Fruit fly (Drosophila melanogaster) whole organism, embryonic: ENCODE data around the gene CG12078.

Experiments
- Adf1 ChIP-seq: fragments of 200-800 bp; sonication (Bioruptor generic); IDR thresholded peaks from 2 replicates; pipeline ENCODE4 v1.3.6; 2022; ENCODE audit warnings: missing biosample characterization, missing genetic modification characterization
- Blimp-1 ChIP-seq: fragments of 200-800 bp; sonication (Bioruptor generic); optimal IDR thresholded peaks from 3 replicates; lab custom pipeline; 2018; ENCODE audit warnings: missing biosample characterization, missing genetic modification characterization, mild to moderate bottlenecking, moderate library complexity, missing genetic modification reagents
- CG10274 ChIP-seq: fragments of 200-800 bp; sonication (Bioruptor generic); optimal IDR thresholded peaks from 3 replicates; lab custom pipeline; 2017; ENCODE audit warnings: missing biosample characterization, mild to moderate bottlenecking, missing genetic modification characterization
- CG10366 ChIP-seq: fragments of 200-800 bp; sonication (Bioruptor generic); IDR thresholded peaks from 2 replicates; pipeline ENCODE4 v1.3.6; 2022; ENCODE audit warnings: missing biosample characterization, missing genetic modification characterization
- CG11723 ChIP-seq: fragments of 200-800 bp; sonication (Bioruptor generic); optimal IDR thresholded peaks from 2 replicates; lab custom pipeline; 2017; ENCODE audit warnings: missing biosample characterization, mild to moderate bottlenecking, missing genetic modification characterization
- CG12071 ChIP-seq: fragments of 200-800 bp; sonication (Bioruptor generic); optimal IDR thresholded peaks from 3 replicates; lab custom pipeline; 2018; ENCODE audit warnings: missing biosample characterization, mild to moderate bottlenecking, missing genetic modification characterization
- CG14014 ChIP-seq: fragments of 200-800 bp; sonication (Bioruptor generic); IDR thresholded peaks from 2 replicates; pipeline ENCODE4 v1.3.6; 2022; ENCODE audit warnings: missing biosample characterization, missing genetic modification characterization
- CG14441 ChIP-seq: fragments of 200-800 bp; sonication (Bioruptor generic); IDR thresholded peaks from 2 replicates; pipeline ENCODE4 v1.3.6; 2022; ENCODE audit warnings: missing biosample characterization, missing genetic modification characterization
- CG15514 ChIP-seq: fragments of 200-800 bp; sonication (Bioruptor generic); optimal IDR thresholded peaks from 3 replicates; lab custom pipeline; 2017; ENCODE audit warnings: missing biosample characterization, missing genetic modification characterization, mild to moderate bottlenecking, moderate library complexity, missing genetic modification reagents
- CG1602 ChIP-seq: fragments of 200-800 bp; sonication (Bioruptor generic); optimal IDR thresholded peaks from 3 replicates; lab custom pipeline; 2016; ENCODE audit warnings: missing biosample characterization, missing genetic modification characterization
- CG16779 ChIP-seq: fragments of 200-800 bp; sonication (Bioruptor generic); IDR thresholded peaks from 2 replicates; pipeline ENCODE4 v1.3.6; 2022; ENCODE audit warnings: missing biosample characterization, missing genetic modification characterization
- CG3163 ChIP-seq: fragments of 200-800 bp; sonication (Bioruptor generic); optimal IDR thresholded peaks from 3 replicates; lab custom pipeline; 2016; ENCODE audit warnings: missing biosample characterization, missing genetic modification characterization
- CG4820 ChIP-seq: fragments of 200-800 bp; sonication (Bioruptor generic); optimal IDR thresholded peaks from 3 replicates; lab custom pipeline; 2016; ENCODE audit warnings: missing biosample characterization, missing genetic modification characterization
- CG4854 ChIP-seq: fragments of 200-800 bp; sonication (Bioruptor generic); optimal IDR thresholded peaks from 2 replicates; lab custom pipeline; 2016; ENCODE audit warnings: missing biosample characterization, missing genetic modification characterization, inconsistent platforms
- CG6654 ChIP-seq: fragments of 200-800 bp; sonication (Bioruptor generic); optimal IDR thresholded peaks from 2 replicates; lab custom pipeline; 2017; ENCODE audit warnings: missing biosample characterization, mild to moderate bottlenecking, missing genetic modification characterization
- CG7745 ChIP-seq: fragments of 200-800 bp; sonication (Bioruptor generic); optimal IDR thresholded peaks from 2 replicates; lab custom pipeline; 2018; ENCODE audit warnings: missing biosample characterization, mild to moderate bottlenecking, missing genetic modification characterization, moderate library complexity
- CG8388 ChIP-seq: fragments of 200-800 bp; sonication (Bioruptor generic); optimal IDR thresholded peaks from 2 replicates; lab custom pipeline; 2019; ENCODE audit warnings: missing biosample characterization, mild to moderate bottlenecking, missing genetic modification characterization, moderate library complexity
- CG8944 ChIP-seq: fragments of 200-800 bp; sonication (Bioruptor generic); optimal IDR thresholded peaks from 3 replicates; lab custom pipeline; 2016; ENCODE audit warnings: missing biosample characterization, missing genetic modification characterization
- CG9437 ChIP-seq: fragments of 200-800 bp; sonication (Bioruptor generic); optimal IDR thresholded peaks from 2 replicates; lab custom pipeline; 2018; ENCODE audit warnings: missing biosample characterization, mild to moderate bottlenecking, missing genetic modification characterization
- Gsc ChIP-seq: fragments of 200-800 bp; sonication (Bioruptor generic); IDR thresholded peaks from 2 replicates; pipeline ENCODE4 v1.3.6; 2022; ENCODE audit warnings: missing biosample characterization, missing genetic modification characterization
- Gug ChIP-seq: fragments of 200-800 bp; sonication (Bioruptor generic); IDR thresholded peaks from 4 replicates; pipeline ENCODE4 v1.3.6; 2022; ENCODE audit warnings: missing biosample characterization, missing genetic modification characterization
- HLHmδ ChIP-seq: fragments of 200-800 bp; sonication (Bioruptor generic); optimal IDR thresholded peaks from 2 replicates; lab custom pipeline; 2018; ENCODE audit warnings: missing biosample characterization, mild to moderate bottlenecking, missing genetic modification characterization, moderate library complexity
- Hr39 ChIP-seq: fragments of >200 bp; optimal IDR thresholded peaks from 2 replicates; lab custom pipeline; 2017
- Hr78 ChIP-seq, 2 experiments: fragments of 200-800 bp in 1 of 2; fragments of >200 bp in 1 of 2; sonication (Bioruptor generic) in 1 of 2; optimal IDR thresholded peaks; 2 replicates each; lab custom pipeline; 2017 to 2019; ENCODE audit warnings: missing biosample characterization in 2 of 2, missing genetic modification characterization in 2 of 2, mild to moderate bottlenecking in 1 of 2, moderate library complexity in 1 of 2
- Kr ChIP-seq: fragments of 200-800 bp; sonication (Bioruptor generic); optimal IDR thresholded peaks from 2 replicates; lab custom pipeline; 2017; ENCODE audit warnings: missing biosample characterization, mild to moderate bottlenecking, missing genetic modification characterization
- MTF-1 ChIP-seq: fragments of 200-800 bp; sonication (Bioruptor generic); optimal IDR thresholded peaks from 2 replicates; lab custom pipeline; 2018; ENCODE audit warnings: missing biosample characterization, mild to moderate bottlenecking, missing genetic modification characterization, borderline replicate concordance
- Xbp1 ChIP-seq: fragments of 200-800 bp; sonication (Bioruptor generic); optimal IDR thresholded peaks from 3 replicates; lab custom pipeline; 2016; ENCODE audit warnings: missing biosample characterization, mild to moderate bottlenecking, missing genetic modification characterization
- bcd ChIP-seq: fragments of 200-800 bp; sonication (Bioruptor generic); optimal IDR thresholded peaks from 2 replicates; lab custom pipeline; 2017; ENCODE audit warnings: missing biosample characterization, mild to moderate bottlenecking, missing genetic modification characterization
- bsh ChIP-seq, 2 experiments: fragments of 200-800 bp; sonication (Bioruptor generic); optimal IDR thresholded peaks; 2 replicates each; lab custom pipeline; 2017 to 2018; ENCODE audit warnings: mild to moderate bottlenecking in 2 of 2, missing biosample characterization in 2 of 2, missing genetic modification characterization in 2 of 2, moderate library complexity in 1 of 2
- corto ChIP-seq: fragments of 200-800 bp; sonication (Bioruptor generic); optimal IDR thresholded peaks from 2 replicates; lab custom pipeline; 2016; ENCODE audit warnings: missing biosample characterization, mild to moderate bottlenecking, missing genetic modification characterization, moderate library complexity
- cwo ChIP-seq: fragments of 200-800 bp; sonication (Bioruptor generic); optimal IDR thresholded peaks from 3 replicates; lab custom pipeline; 2017; ENCODE audit warnings: missing biosample characterization, missing genetic modification characterization, mild to moderate bottlenecking, moderate library complexity, missing genetic modification reagents
- dimm ChIP-seq: fragments of 200-800 bp; sonication (Bioruptor generic); IDR thresholded peaks from 2 replicates; pipeline ENCODE4 v1.3.6; 2022; ENCODE audit warnings: missing biosample characterization, missing genetic modification characterization
- disco-r ChIP-seq: fragments of 200-800 bp; sonication (Bioruptor generic); optimal IDR thresholded peaks from 2 replicates; lab custom pipeline; 2016; ENCODE audit warnings: missing biosample characterization, missing genetic modification characterization
- esg ChIP-seq: fragments of 200-800 bp; sonication (Bioruptor generic); conservative IDR thresholded peaks from 2 replicates; pipeline ENCODE4 v1.3.6; 2022; ENCODE audit warnings: missing biosample characterization, missing genetic modification characterization
- grau ChIP-seq: fragments of 200-800 bp; optimal IDR thresholded peaks from 3 replicates; lab custom pipeline; 2019; ENCODE audit warnings: missing biosample characterization, mild to moderate bottlenecking, missing genetic modification characterization, moderate library complexity
- gro ChIP-seq: fragments of 200-800 bp; sonication (Bioruptor generic); optimal IDR thresholded peaks from 2 replicates; lab custom pipeline; 2016; ENCODE audit warnings: missing biosample characterization, missing genetic modification characterization
- hb ChIP-seq: fragments of 200-800 bp; sonication (Bioruptor generic); IDR thresholded peaks from 3 replicates; pipeline ENCODE4 v1.3.6; 2022; ENCODE audit warnings: missing biosample characterization, missing genetic modification characterization; ENCODE audit not compliant: partially characterized antibody
- kni ChIP-seq: fragments of 200-800 bp; sonication (Bioruptor generic); optimal IDR thresholded peaks from 3 replicates; lab custom pipeline; 2017; ENCODE audit warnings: mild to moderate bottlenecking, missing biosample characterization, missing genetic modification reagents, missing genetic modification characterization
- luna ChIP-seq: fragments of 200-800 bp; sonication (Bioruptor generic); optimal IDR thresholded peaks from 2 replicates; lab custom pipeline; 2016; ENCODE audit warnings: missing biosample characterization, missing genetic modification characterization
- onecut ChIP-seq: fragments of 200-800 bp; sonication (Bioruptor generic); IDR thresholded peaks from 2 replicates; pipeline ENCODE4 v1.3.6; 2022; ENCODE audit warnings: missing biosample characterization, missing genetic modification characterization
- phol ChIP-seq: fragments of 200-800 bp; sonication (Bioruptor generic); optimal IDR thresholded peaks from 3 replicates; lab custom pipeline; 2018; ENCODE audit warnings: missing biosample characterization, mild to moderate bottlenecking, missing genetic modification characterization, moderate library complexity
- pzg ChIP-seq: fragments of 200-800 bp; sonication (Bioruptor generic); optimal IDR thresholded peaks from 3 replicates; lab custom pipeline; 2018; ENCODE audit warnings: missing biosample characterization, mild to moderate bottlenecking, missing genetic modification characterization, moderate library complexity
- sc ChIP-seq, 3 experiments: fragments of >200 bp in 2 of 3; fragments of 200-800 bp in 1 of 3; sonication (Bioruptor generic) in 1 of 3; optimal IDR thresholded peaks; 2 replicates in 2 of 3; 3 replicates in 1 of 3; lab custom pipeline; 2017; ENCODE audit warnings: mild to moderate bottlenecking in 1 of 3, missing biosample characterization in 1 of 3, missing genetic modification characterization in 1 of 3, missing genetic modification reagents in 1 of 3
- slbo ChIP-seq: fragments of 200-800 bp; sonication (Bioruptor generic); IDR thresholded peaks from 2 replicates; pipeline ENCODE4 v1.3.6; 2022; ENCODE audit warnings: missing biosample characterization, missing genetic modification characterization
- sqz ChIP-seq: fragments of 200-800 bp; sonication (Bioruptor generic); optimal IDR thresholded peaks from 3 replicates; lab custom pipeline; 2018; ENCODE audit warnings: missing biosample characterization, mild to moderate bottlenecking, missing genetic modification characterization
- sr ChIP-seq: fragments of 200-800 bp; sonication (Bioruptor generic); IDR thresholded peaks from 3 replicates; pipeline ENCODE4 v1.3.6; 2022; ENCODE audit warnings: missing biosample characterization, missing genetic modification characterization
- ssp ChIP-seq: fragments of 200-800 bp; sonication (Bioruptor generic); IDR thresholded peaks from 2 replicates; pipeline ENCODE4 v1.3.6; 2022; ENCODE audit warnings: missing biosample characterization, missing genetic modification characterization

Gene CG12078

dm6 chr3L:3198447-3199402, 45.4 kb downstream of the CG12078 start, which contains the start of the genes CG32276 and gry (continued):
- peak; percentile 80 for TF ChIP-seq disco-r (GFP tag; lab: Kevin White, UChicago)
- no peak for TF ChIP-seq CG4854 (GFP tag; lab: Kevin White, UChicago)
- no peak for TF ChIP-seq CG10274
- TF ChIP-seq Adf1 (GFP tag; lab: Robert Waterston, UW), result no peak
- peak; percentile 85 for TF ChIP-seq CG9437 (GFP tag; lab: Kevin White, UChicago)
- peak; percentile 86 for TF ChIP-seq slbo (GFP tag; lab: Robert Waterston, UW)
- no peak for TF ChIP-seq Hr39
- TF ChIP-seq ssp (GFP tag; lab: Robert Waterston, UW), result peak; percentile 46
- TF ChIP-seq pzg (GFP tag; lab: Kevin White, UChicago), result peak; percentile 93
- no peak for TF ChIP-seq Gsc (GFP tag; lab: Robert Waterston, UW)
- TF ChIP-seq gro (GFP tag; lab: Kevin White, UChicago), result no peak
- TF ChIP-seq grau (tag; lab: Kevin White, UChicago), result no peak
- TF ChIP-seq CG14441, result peak; percentile 60
- TF ChIP-seq Hr78 (GFP tag; optimal IDR thresholded peaks at IDR 0.05; lab: Kevin White, UChicago), result no peak
- peak; percentile 30 for TF ChIP-seq onecut
- TF ChIP-seq bsh (GFP tag; optimal IDR thresholded peaks at IDR 0.05; lab: Kevin White, UChicago), result peak in 1 of 2 experiments; percentile 66
- TF ChIP-seq kni (GFP tag; lab: Kevin White, UChicago), result no peak
- peak; percentile 50 for TF ChIP-seq HLHmδ (GFP tag; lab: Kevin White, UChicago)
- TF ChIP-seq CG16779 (GFP tag; lab: Robert Waterston, UW), result no peak
- peak; percentile 42 for TF ChIP-seq MTF-1 (GFP tag; lab: Kevin White, UChicago)
- no peak for TF ChIP-seq CG7745 (tag; lab: Kevin White, UChicago)
- TF ChIP-seq luna (GFP tag; lab: Kevin White, UChicago), result no peak
- TF ChIP-seq CG15514 (GFP tag; lab: Kevin White, UChicago), result peak; percentile 91
- peak; percentile 68; the same call in 2 of the 4 replicates for TF ChIP-seq Gug (GFP tag; lab: Robert Waterston, UW)
- peak; percentile 77 for TF ChIP-seq CG4820 (GFP tag; lab: Kevin White, UChicago)
- peak; percentile 82 for TF ChIP-seq CG8944
- no peak for TF ChIP-seq corto (GFP tag; lab: Kevin White, UChicago)
- peak; percentile 61 for TF ChIP-seq CG3163
- TF ChIP-seq sc (optimal IDR thresholded peaks at IDR 0.05; lab: Kevin White, UChicago), result no peak
- TF ChIP-seq sc (GFP tag; optimal IDR thresholded peaks at IDR 0.05; lab: Kevin White, UChicago), result no peak
- peak; percentile 96 for TF ChIP-seq Xbp1 (GFP tag; lab: Kevin White, UChicago)
- peak; percentile 60 for TF ChIP-seq CG11723 (GFP tag; lab: Kevin White, UChicago)
- TF ChIP-seq CG6654, result no peak
- TF ChIP-seq sr, result no peak; the same call in 2 of the 3 replicates
- TF ChIP-seq sqz (GFP tag; lab: Kevin White, UChicago), result no peak
- peak; percentile 61 for TF ChIP-seq cwo (GFP tag; lab: Kevin White, UChicago)
- peak; percentile 90 for TF ChIP-seq phol (tag; lab: Kevin White, UChicago)
- TF ChIP-seq CG14014 (GFP tag; lab: Robert Waterston, UW), result peak; percentile 36; the same call in 1 of the 2 replicates
- peak; percentile 60 for TF ChIP-seq CG8388 (GFP tag; lab: Kevin White, UChicago)
- TF ChIP-seq CG12071 (GFP tag; lab: Kevin White, UChicago), result no peak
- peak; percentile 64 for TF ChIP-seq CG10366 (GFP tag; lab: Robert Waterston, UW)
- no peak for TF ChIP-seq Blimp-1 (GFP tag; lab: Kevin White, UChicago)
- peak; percentile 66 for TF ChIP-seq CG1602 (GFP tag; lab: Kevin White, UChicago)
- TF ChIP-seq hb, result no peak
- no peak for TF ChIP-seq Kr (GFP tag; lab: Kevin White, UChicago)
- TF ChIP-seq dimm (GFP tag; lab: Robert Waterston, UW), result no peak
- TF ChIP-seq bcd (GFP tag; lab: Kevin White, UChicago), result peak; percentile 73
- TF ChIP-seq esg (GFP tag; lab: Robert Waterston, UW), result peak; percentile 65
